Worm (Caenorhabditis elegans) whole organism, L4 larva: ENCODE results near the gene srd-12.

Experiments used
- D1046.2 ChIP-seq: fragments of 200-800 bp; sonication (Bioruptor generic); IDR thresholded peaks from 2 replicates; pipeline ENCODE4 v1.3.6; 2022; ENCODE audit warnings: missing genetic modification characterization, missing compliant biosample characterization
- F10B5.3 ChIP-seq: sonication (generic microtip); optimal IDR thresholded peaks from 2 replicates; lab custom pipeline; 2016; ENCODE audit warnings: mild to moderate bottlenecking, missing genetic modification characterization, missing compliant biosample characterization
- F37D6.2 ChIP-seq: sonication (generic microtip); optimal IDR thresholded peaks from 2 replicates; lab custom pipeline; 2016; ENCODE audit warnings: mild to moderate bottlenecking, missing genetic modification characterization, missing compliant biosample characterization
- F49E8.2 ChIP-seq: sonication (generic microtip); optimal IDR thresholded peaks from 2 replicates; lab custom pipeline; 2016; ENCODE audit warnings: missing compliant biosample characterization, mild to moderate bottlenecking, missing genetic modification characterization, borderline replicate concordance
- R02D3.7 ChIP-seq: fragments of 150-350 bp; sonication (generic microtip); optimal IDR thresholded peaks from 3 replicates; lab custom pipeline; 2014; ENCODE audit warnings: missing biosample characterization, missing genetic modification characterization
- T20F7.1 ChIP-seq: fragments of 200-800 bp; sonication (Bioruptor generic); optimal IDR thresholded peaks from 2 replicates; lab custom pipeline; 2018; ENCODE audit warnings: mild to moderate bottlenecking, missing genetic modification characterization, missing compliant biosample characterization
- Y105C5A.15 ChIP-seq: fragments of 200-800 bp; sonication (Bioruptor generic); IDR thresholded peaks from 2 replicates; pipeline ENCODE4 v1.3.6; 2022; ENCODE audit warnings: missing genetic modification characterization, missing compliant biosample characterization
- aha-1 ChIP-seq: fragments of 150-350 bp; peaks from one replicate; lab custom pipeline; 2014; ENCODE audit warnings: missing biosample characterization, missing genetic modification characterization
- arid-1 ChIP-seq: fragments of 200-800 bp; sonication (Bioruptor generic); conservative IDR thresholded peaks from 2 replicates; pipeline ENCODE4 v1.3.6; 2022; ENCODE audit warnings: missing genetic modification reagents, missing genetic modification characterization, missing compliant biosample characterization
- attf-4 ChIP-seq: sonication (generic microtip); optimal IDR thresholded peaks from 3 replicates; lab custom pipeline; 2017; ENCODE audit warnings: missing biosample characterization, missing genetic modification characterization
- ceh-32 ChIP-seq: sonication (generic microtip); optimal IDR thresholded peaks from 2 replicates; lab custom pipeline; 2016; ENCODE audit warnings: mild to moderate bottlenecking, missing genetic modification characterization, missing compliant biosample characterization; ENCODE audit not compliant: poor library complexity
- ceh-44 ChIP-seq: fragments of 200-800 bp; sonication (Bioruptor generic); IDR thresholded peaks from 2 replicates; pipeline ENCODE4 v1.3.6; 2022; ENCODE audit warnings: missing genetic modification reagents, missing genetic modification characterization, missing compliant biosample characterization
- ceh-62 ChIP-seq: sonication (generic microtip); optimal IDR thresholded peaks from 2 replicates; lab custom pipeline; 2017; ENCODE audit warnings: missing biosample characterization, missing genetic modification characterization
- ceh-82 ChIP-seq: sonication (generic microtip); optimal IDR thresholded peaks from 2 replicates; lab custom pipeline; 2017; ENCODE audit warnings: missing biosample characterization, missing genetic modification characterization
- daf-16 ChIP-seq, 3 experiments: sonication (generic microtip); optimal IDR thresholded peaks; 2 replicates each; lab custom pipeline; 2016 to 2017; ENCODE audit warnings: missing genetic modification characterization in 3 of 3, missing genetic modification reagents in 3 of 3, mild to moderate bottlenecking in 2 of 3, missing compliant biosample characterization in 2 of 3, missing biosample characterization in 1 of 3, moderate library complexity in 1 of 3
- daf-19 ChIP-seq: fragments of 200-800 bp; sonication (Bioruptor generic); conservative IDR thresholded peaks from 2 replicates; pipeline ENCODE4 v1.3.6; 2022; ENCODE audit warnings: missing genetic modification characterization, missing compliant biosample characterization
- dmd-6 ChIP-seq: fragments of 200-800 bp; sonication (Bioruptor generic); IDR thresholded peaks from 2 replicates; pipeline ENCODE4 v1.3.6; 2022; ENCODE audit warnings: missing genetic modification reagents, missing genetic modification characterization, missing compliant biosample characterization
- dmd-8 ChIP-seq: fragments of 200-800 bp; sonication (Bioruptor generic); IDR thresholded peaks from 2 replicates; pipeline ENCODE4 v1.3.6; 2022; ENCODE audit warnings: missing genetic modification characterization, missing compliant biosample characterization
- dmd-9 ChIP-seq: fragments of 200-800 bp; sonication (Bioruptor generic); IDR thresholded peaks from 2 replicates; pipeline ENCODE4 v1.3.6; 2022; ENCODE audit warnings: missing genetic modification reagents, missing genetic modification characterization, missing compliant biosample characterization
- egl-27 ChIP-seq: sonication (generic microtip); optimal IDR thresholded peaks from 3 replicates; lab custom pipeline; 2017; ENCODE audit warnings: missing biosample characterization, missing genetic modification reagents, missing genetic modification characterization
- fos-1 ChIP-seq: fragments of 150-350 bp; optimal IDR thresholded peaks from 2 replicates; lab custom pipeline; 2014; ENCODE audit warnings: missing biosample characterization, missing genetic modification characterization
- hif-1 ChIP-seq, 2 experiments: sonication (generic microtip); optimal IDR thresholded peaks; 2 replicates each; lab custom pipeline; 2016 to 2017; ENCODE audit warnings: missing compliant biosample characterization in 2 of 2, missing genetic modification characterization in 2 of 2, missing genetic modification reagents in 2 of 2, missing genotype in 2 of 2, mild to moderate bottlenecking in 1 of 2
- hlh-11 ChIP-seq: fragments of 200-800 bp; sonication (Bioruptor generic); optimal IDR thresholded peaks from 2 replicates; lab custom pipeline; 2018; ENCODE audit warnings: mild to moderate bottlenecking, missing genetic modification characterization, missing compliant biosample characterization
- hmg-1.1 ChIP-seq: fragments of 200-800 bp; sonication (Bioruptor generic); IDR thresholded peaks from 2 replicates; pipeline ENCODE4 v1.3.6; 2022; ENCODE audit warnings: missing genetic modification reagents, missing genetic modification characterization, missing compliant biosample characterization
- lin-1 ChIP-seq: fragments of 200-800 bp; sonication (Bioruptor generic); IDR thresholded peaks from 2 replicates; pipeline ENCODE4 v1.3.6; 2022; ENCODE audit warnings: missing genetic modification reagents, missing genetic modification characterization, missing compliant biosample characterization
- lin-13 ChIP-seq: fragments of 150-350 bp; optimal IDR thresholded peaks from 2 replicates; lab custom pipeline; 2014; ENCODE audit warnings: missing biosample characterization, missing genetic modification reagents, missing genetic modification characterization
- lsy-2 ChIP-seq, 2 experiments: fragments of 150-350 bp in 1 of 2; sonication (generic microtip) in 1 of 2; optimal IDR thresholded peaks; 2 replicates each; lab custom pipeline; 2014 to 2017; ENCODE audit warnings: missing biosample characterization in 2 of 2, missing genetic modification characterization in 2 of 2
- madf-9 ChIP-seq: fragments of 200-800 bp; sonication (Bioruptor generic); conservative IDR thresholded peaks from 2 replicates; pipeline ENCODE4 v1.3.6; 2022; ENCODE audit warnings: missing genetic modification reagents, missing genetic modification characterization, missing compliant biosample characterization
- mdt-29 ChIP-seq: fragments of 200-800 bp; sonication (Bioruptor generic); IDR thresholded peaks from 2 replicates; pipeline ENCODE4 v1.3.6; 2022; ENCODE audit warnings: missing genetic modification reagents, missing genetic modification characterization, missing compliant biosample characterization
- mes-2 ChIP-seq: sonication (generic microtip); optimal IDR thresholded peaks from 2 replicates; lab custom pipeline; 2016; ENCODE audit warnings: missing genotype, mild to moderate bottlenecking, missing genetic modification characterization, missing compliant biosample characterization; ENCODE audit not compliant: poor library complexity, severe bottlenecking
- mxl-3 ChIP-seq: fragments of 200-800 bp; sonication (Bioruptor generic); optimal IDR thresholded peaks from 2 replicates; lab custom pipeline; 2018; ENCODE audit warnings: mild to moderate bottlenecking, missing genetic modification characterization, missing compliant biosample characterization
- nhr-10 ChIP-seq: fragments of 150-350 bp; optimal IDR thresholded peaks from 2 replicates; lab custom pipeline; 2014; ENCODE audit warnings: missing biosample characterization, missing genetic modification characterization
- nhr-11 ChIP-seq: fragments of 150-350 bp; optimal IDR thresholded peaks from 2 replicates; lab custom pipeline; 2014; ENCODE audit warnings: missing biosample characterization, missing genetic modification characterization
- nhr-237 ChIP-seq: sonication (generic microtip); optimal IDR thresholded peaks from 2 replicates; lab custom pipeline; 2017; ENCODE audit warnings: missing biosample characterization, missing genetic modification characterization
- nhr-41 ChIP-seq: fragments of 200-800 bp; sonication (Bioruptor generic); IDR thresholded peaks from 2 replicates; pipeline ENCODE4 v1.3.6; 2022; ENCODE audit warnings: missing genetic modification reagents, missing genetic modification characterization, missing compliant biosample characterization
- nhr-48 ChIP-seq: sonication (generic microtip); optimal IDR thresholded peaks from 2 replicates; lab custom pipeline; 2016; ENCODE audit warnings: mild to moderate bottlenecking, missing genetic modification characterization, missing compliant biosample characterization
- nhr-6 ChIP-seq: fragments of 150-350 bp; optimal IDR thresholded peaks from 2 replicates; lab custom pipeline; 2014; ENCODE audit warnings: missing biosample characterization, missing genetic modification characterization
- nhr-77 ChIP-seq: fragments of 150-350 bp; optimal IDR thresholded peaks from 2 replicates; lab custom pipeline; 2014; ENCODE audit warnings: missing biosample characterization, missing genetic modification characterization
- pqm-1 ChIP-seq: sonication (generic microtip); optimal IDR thresholded peaks from 2 replicates; lab custom pipeline; 2017; ENCODE audit warnings: missing biosample characterization, missing genetic modification characterization
- skn-1 ChIP-seq: fragments of 150-350 bp; optimal IDR thresholded peaks from 2 replicates; lab custom pipeline; 2014; ENCODE audit warnings: missing biosample characterization, missing genetic modification characterization
- snpc-1.2 ChIP-seq: fragments of 200-800 bp; sonication (Bioruptor generic); IDR thresholded peaks from 2 replicates; pipeline ENCODE4 v1.3.6; 2022; ENCODE audit warnings: missing genetic modification reagents, missing genetic modification characterization, missing compliant biosample characterization
- unc-62 ChIP-seq, 3 experiments: fragments of 150-350 bp in 1 of 3; sonication (generic microtip); optimal IDR thresholded peaks in 2 of 3; peaks in 1 of 3; 1 replicate in 1 of 3; 2 replicates in 2 of 3; lab custom pipeline; 2014 to 2017; ENCODE audit warnings: missing biosample characterization in 3 of 3, missing genetic modification characterization in 3 of 3, missing genetic modification reagents in 3 of 3, missing genotype in 1 of 3
- zip-11 ChIP-seq: fragments of 200-800 bp; sonication (Bioruptor generic); IDR thresholded peaks from 2 replicates; pipeline ENCODE4 v1.3.6; 2022; ENCODE audit warnings: missing genetic modification characterization, missing compliant biosample characterization
- zip-2 ChIP-seq: fragments of 150-350 bp; optimal IDR thresholded peaks from 2 replicates; lab custom pipeline; 2014; ENCODE audit warnings: missing biosample characterization, missing genetic modification characterization
- ztf-11 ChIP-seq: fragments of 150-350 bp; optimal IDR thresholded peaks from 2 replicates; lab custom pipeline; 2014; ENCODE audit warnings: missing biosample characterization, missing genetic modification characterization
- ztf-7 ChIP-seq: fragments of 150-350 bp; optimal IDR thresholded peaks from 2 replicates; lab custom pipeline; 2014; ENCODE audit warnings: missing biosample characterization, missing genetic modification characterization

The srd-12 gene

ce11 chrIV:5666115-5667028 lies 36.3 kb upstream of the srd-12 start (continued):
- TF ChIP-seq aha-1 (tag; lab: Kevin White, UChicago) (no peak), F49E8.2 (tag; lab: Kevin White, UChicago) (no peak), snpc-1.2 (peak; percentile 87), lin-13 (GFP tag; lab: Kevin White, UChicago) (peak; percentile 17), D1046.2 (GFP tag; lab: Robert Waterston, UW) (no peak), ztf-7 (tag; lab: Kevin White, UChicago) (no peak), madf-9 (GFP tag; lab: Robert Waterston, UW) (no peak), dmd-6 (GFP tag; lab: Robert Waterston, UW) (peak; percentile 84), nhr-48 (no peak), zip-2 (peak; percentile 1), ztf-11 (tag; lab: Kevin White, UChicago) (no peak), daf-16 (GFP tag; optimal IDR thresholded peaks at IDR 0.05; lab: Kevin White, UChicago) (peak in 1 of 2 experiments; percentile 82), daf-16 (tag; optimal IDR thresholded peaks at IDR 0.05; lab: Kevin White, UChicago) (peak; percentile 79), zip-11 (GFP tag; lab: Robert Waterston, UW) (no peak), lin-1 (GFP tag; lab: Robert Waterston, UW) (0 out of 2 replicates have a peak, but pooled peaks have one; percentile 14), nhr-6 (tag; lab: Kevin White, UChicago) (no peak), lsy-2 (tag; optimal IDR thresholded peaks at IDR 0.05; lab: Kevin White, UChicago) (no peak), ceh-32 (tag; lab: Kevin White, UChicago) (no peak), mes-2 (tag; lab: Kevin White, UChicago) (no peak)

ce11 chrIV:5665353-5665918 lies 35.4 kb upstream of the srd-12 start:
- no peak for TF ChIP-seq nhr-10 (tag; lab: Kevin White, UChicago)
- no peak for TF ChIP-seq ceh-44
- peak; percentile 53; the same call in 1 of the 2 replicates for TF ChIP-seq hmg-1.1 (GFP tag; lab: Robert Waterston, UW)
- no peak for TF ChIP-seq skn-1
- TF ChIP-seq attf-4 = no peak
- TF ChIP-seq ceh-62 = no peak
- 0 out of 2 replicates have a peak, but pooled peaks have one; percentile 19 for TF ChIP-seq arid-1 (GFP tag; lab: Robert Waterston, UW)
- peak in 1 of 2 experiments; percentile 24 for TF ChIP-seq unc-62 (GFP tag; optimal IDR thresholded peaks at IDR 0.05 in 1 of 2; lab: Kevin White, UChicago)
- TF ChIP-seq unc-62 (tag; optimal IDR thresholded peaks at IDR 0.05; lab: Kevin White, UChicago) = no peak
- TF ChIP-seq mdt-29 = 0 out of 2 replicates have a peak, but pooled peaks have one; percentile 25
- no peak for TF ChIP-seq fos-1
- TF ChIP-seq F10B5.3 (tag; lab: Kevin White, UChicago) = no peak
- TF ChIP-seq mxl-3 (GFP tag; lab: Kevin White, UChicago) = no peak
- peak in 1 of 2 experiments; percentile 59 for TF ChIP-seq lsy-2 (tag; optimal IDR thresholded peaks at IDR 0.05; lab: Kevin White, UChicago)
- peak; percentile 81 for TF ChIP-seq hlh-11 (tag; lab: Kevin White, UChicago)
- peak; percentile 69 for TF ChIP-seq nhr-11
- TF ChIP-seq madf-9 (GFP tag; lab: Robert Waterston, UW) = no peak
- TF ChIP-seq daf-19 (GFP tag; lab: Robert Waterston, UW) = no peak
- TF ChIP-seq T20F7.1 (GFP tag; lab: Kevin White, UChicago) = no peak
- TF ChIP-seq ceh-82 = no peak
- TF ChIP-seq dmd-8 (GFP tag; lab: Robert Waterston, UW) = no peak
- peak in 1 of 2 experiments; percentile 58 for TF ChIP-seq hif-1 (tag; optimal IDR thresholded peaks at IDR 0.05; lab: Kevin White, UChicago)
- no peak for TF ChIP-seq dmd-9 (GFP tag; lab: Robert Waterston, UW)
- TF ChIP-seq nhr-6 (tag; lab: Kevin White, UChicago) = peak; percentile 43
- TF ChIP-seq nhr-41 = no peak
- no peak for TF ChIP-seq R02D3.7 (tag; lab: Kevin White, UChicago)
- no peak for TF ChIP-seq zip-2
- TF ChIP-seq lin-13 (GFP tag; lab: Kevin White, UChicago) = peak; percentile 67
- no peak for TF ChIP-seq nhr-237
- TF ChIP-seq Y105C5A.15 (GFP tag; lab: Robert Waterston, UW) = no peak
- TF ChIP-seq F37D6.2 (tag; lab: Kevin White, UChicago) = no peak
- no peak for TF ChIP-seq egl-27
- TF ChIP-seq pqm-1 (tag; lab: Kevin White, UChicago) = no peak
- no peak for TF ChIP-seq nhr-77 (tag; lab: Kevin White, UChicago)
